Worm (Caenorhabditis elegans) whole organism, early embryonic: ENCODE results near the gene C25A8.1.

Experiments used
- B0310.2 ChIP-seq: sonication (generic microtip); optimal IDR thresholded peaks from 2 replicates; lab custom pipeline; 2016; ENCODE audit warnings: mild to moderate bottlenecking, missing genetic modification characterization, missing compliant biosample characterization
- ama-1 ChIP-seq: fragments of 150-350 bp; optimal IDR thresholded peaks from 2 replicates; lab custom pipeline; 2014
- ceh-13 ChIP-seq: fragments of 200-800 bp; sonication (Bioruptor generic); optimal IDR thresholded peaks from 2 replicates; lab custom pipeline; 2018; ENCODE audit warnings: mild to moderate bottlenecking, missing genetic modification characterization, missing compliant biosample characterization
- hmbx-1 ChIP-seq: sonication (generic microtip); optimal IDR thresholded peaks from 2 replicates; lab custom pipeline; 2016; ENCODE audit warnings: mild to moderate bottlenecking, missing genetic modification characterization, missing compliant biosample characterization
- hnd-1 ChIP-seq: sonication (generic microtip); optimal IDR thresholded peaks from 2 replicates; lab custom pipeline; 2016; ENCODE audit warnings: missing genetic modification characterization, missing compliant biosample characterization
- tbx-37 ChIP-seq: fragments of 200-800 bp; sonication (Bioruptor generic); conservative IDR thresholded peaks from 2 replicates; pipeline ENCODE4 v1.3.6; 2022; ENCODE audit warnings: missing genetic modification reagents, missing genetic modification characterization, missing compliant biosample characterization

DNA sequence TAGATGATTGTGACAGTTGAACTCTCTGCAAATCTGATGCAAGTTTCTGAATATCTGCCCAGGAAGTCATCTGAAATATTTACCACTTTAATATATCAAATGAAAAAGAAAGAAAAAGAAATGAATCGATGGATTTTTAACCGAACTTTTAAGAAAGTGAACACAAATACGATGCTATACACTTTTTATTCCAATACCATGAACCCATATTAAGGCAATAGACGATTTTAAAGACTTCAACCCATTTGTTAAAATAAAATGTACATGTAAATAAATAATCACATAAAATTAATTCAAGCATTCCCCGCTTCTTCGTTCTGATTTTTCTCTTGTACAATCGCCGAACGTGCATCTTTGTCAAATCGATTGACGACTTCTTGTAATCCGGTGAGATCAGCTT is 25.9 kb downstream of the C25A8.1 start, which contains the start of gene ufl-1:
- TF ChIP-seq hnd-1 (tag; lab: Kevin White, UChicago) (no peak), ama-1 (lab: Kevin White, UChicago) (no peak), B0310.2 (no peak), hmbx-1 (tag; lab: Kevin White, UChicago) (no peak), tbx-37 (GFP tag; lab: Robert Waterston, UW) (no peak), ceh-13 (GFP tag; lab: Kevin White, UChicago) (no peak)
